Worm (Caenorhabditis elegans): Measurements from ENCODE around the gene col-132.

Gene col-132

ce11 chrIV:13075625-13076252, 15.1 kb downstream of the col-132 start (continued):
- TF ChIP-seq nhr-85 (tag) (peak; percentile 93), alr-1 (tag; optimal IDR thresholded peaks at IDR 0.05; ENCODE audit: borderline replicate concordance) (no peak), pag-3 (tag; optimal IDR thresholded peaks at IDR 0.05; ENCODE audit: borderline replicate concordance, insufficient read depth) (no peak), snu-23 (GFP tag; optimal IDR thresholded peaks at IDR 0.05) (peak; percentile 42), C34B4.2 (tag; optimal IDR thresholded peaks at IDR 0.05) (no peak), fkh-8 (tag; optimal IDR thresholded peaks at IDR 0.05) (no peak), pqm-1 (tag; optimal IDR thresholded peaks at IDR 0.05) (no peak), mef-2 (tag; optimal IDR thresholded peaks at IDR 0.05) (no peak), nhr-90 (tag; optimal IDR thresholded peaks at IDR 0.05; ENCODE audit: poor library complexity) (peak; percentile 38), nhr-76 (tag; optimal IDR thresholded peaks at IDR 0.05) (no peak), efl-1 (optimal IDR thresholded peaks at IDR 0.05) (no peak), efl-1 (GFP tag; optimal IDR thresholded peaks at IDR 0.05 in 1 of 2) (no peak), lin-13 (GFP tag; optimal IDR thresholded peaks at IDR 0.05) (no peak), elt-3 (tag; optimal IDR thresholded peaks at IDR 0.05) (peak in 4 of 6 experiments; percentile 14 to 67 (median 36)), fos-1 (tag; optimal IDR thresholded peaks at IDR 0.05) (no peak), Y116A8C.19 (tag; optimal IDR thresholded peaks at IDR 0.05; ENCODE audit: borderline replicate concordance) (no peak), dsc-1 (tag; optimal IDR thresholded peaks at IDR 0.05) (no peak), mep-1 (tag; optimal IDR thresholded peaks at IDR 0.05) (no peak), nhr-11 (tag; optimal IDR thresholded peaks at IDR 0.05) (no peak), ceh-90 (tag; optimal IDR thresholded peaks at IDR 0.05) (no peak), mdl-1 (tag; optimal IDR thresholded peaks at IDR 0.05) (peak in 1 of 2 experiments; percentile 32), sptf-1 (tag; optimal IDR thresholded peaks at IDR 0.05) (no peak), vab-15 (tag; optimal IDR thresholded peaks at IDR 0.05) (no peak), lir-3 (tag; optimal IDR thresholded peaks at IDR 0.05; ENCODE audit: poor library complexity) (no peak), blmp-1 (tag; optimal IDR thresholded peaks at IDR 0.05) (peak; percentile 69), ceh-8 (GFP tag; optimal IDR thresholded peaks at IDR 0.05) (no peak), nhr-71 (tag; optimal IDR thresholded peaks at IDR 0.05) (peak; percentile 63), irx-1 (tag; optimal IDR thresholded peaks at IDR 0.05) (no peak), unc-86 (tag; optimal IDR thresholded peaks at IDR 0.05) (no peak), sup-37 (GFP tag; optimal IDR thresholded peaks at IDR 0.05) (no peak), elt-2 (tag; optimal IDR thresholded peaks at IDR 0.05) (no peak)

- TF ChIP-seq unc-130 (tag; optimal IDR thresholded peaks at IDR 0.05) (no peak), swsn-7 (tag; optimal IDR thresholded peaks at IDR 0.05) (no peak), hlh-4 (tag; optimal IDR thresholded peaks at IDR 0.05) (no peak), snu-23 (GFP tag; optimal IDR thresholded peaks at IDR 0.05) (no peak), C34B4.2 (tag; optimal IDR thresholded peaks at IDR 0.05) (no peak), ceh-8 (GFP tag; optimal IDR thresholded peaks at IDR 0.05) (no peak), dpl-1 (GFP tag; optimal IDR thresholded peaks at IDR 0.05) (no peak), isw-1 (GFP tag; IDR thresholded peaks at IDR 0.05) (no peak), xbp-1 (tag; optimal IDR thresholded peaks at IDR 0.05) (no peak), tlp-1 (tag; optimal IDR thresholded peaks at IDR 0.05) (no peak), hlh-17 (GFP tag; optimal IDR thresholded peaks at IDR 0.05; ENCODE audit: borderline replicate concordance) (no peak), jun-1 (tag; optimal IDR thresholded peaks at IDR 0.05) (no peak), nhr-77 (tag; optimal IDR thresholded peaks at IDR 0.05) (no peak), ces-1 (GFP tag; optimal IDR thresholded peaks at IDR 0.05) (no peak), unc-86 (tag; optimal IDR thresholded peaks at IDR 0.05) (no peak), ama-1 (optimal IDR thresholded peaks at IDR 0.05) (no peak), nhr-84 (tag; optimal IDR thresholded peaks at IDR 0.05) (no peak)
Observed at ce11 chrIV:13071445-13071844, 19.4 kb downstream of the col-132 start, which contains the start of gene scl-8. scl-8 (plus strand) TSS chrIV:13071745.
